Worm (Caenorhabditis elegans): ENCODE data around the gene coq-3.

Gene coq-3

DNA sequence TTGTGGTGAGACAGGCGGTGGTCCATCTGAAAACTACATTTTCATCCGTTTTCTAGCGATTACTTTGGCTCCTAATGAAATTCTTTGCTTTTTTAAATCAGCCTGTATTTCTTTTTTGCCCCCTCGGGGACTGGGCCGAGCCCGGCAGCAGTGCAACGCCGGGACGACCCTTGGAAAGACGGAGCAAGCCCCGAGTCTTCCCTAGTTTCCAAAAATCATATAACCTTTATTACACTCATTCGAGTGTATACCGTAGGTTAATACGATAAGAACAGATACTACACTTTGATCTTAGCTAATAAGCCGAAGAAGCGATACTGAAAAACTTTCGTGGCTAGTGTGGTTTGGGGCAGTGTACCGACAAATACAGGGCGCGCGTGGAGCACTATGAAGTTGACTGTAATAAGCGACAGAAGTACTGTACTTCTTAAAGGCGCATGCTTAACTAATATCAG lies 31.4 kb downstream of the coq-3 start:
- TF ChIP-seq mxl-1 (tag; optimal IDR thresholded peaks at IDR 0.05) (no peak), F39B2.1 (GFP tag; IDR thresholded peaks at IDR 0.05) (0 out of 2 replicates have a peak, but pooled peaks have one; percentile 14), nfya-1 (tag; optimal IDR thresholded peaks at IDR 0.05; ENCODE audit: borderline replicate concordance, insufficient read depth) (no peak), pha-4 (tag; optimal IDR thresholded peaks at IDR 0.05) (no peak), mes-4 (tag; optimal IDR thresholded peaks at IDR 0.05) (no peak), C06A6.2 (GFP tag; conservative IDR thresholded peaks at IDR 0.05) (no peak), tbp1 (GFP tag; optimal IDR thresholded peaks at IDR 0.05) (peak; percentile 80), athp-1 (tag; optimal IDR thresholded peaks at IDR 0.05) (peak; percentile 21), akir-1 (GFP tag; optimal IDR thresholded peaks at IDR 0.05) (no peak), ekl-4 (GFP tag; IDR thresholded peaks at IDR 0.05) (peak; percentile 71), egl-18 (GFP tag; IDR thresholded peaks at IDR 0.05) (no peak), hmg-1.2 (GFP tag; IDR thresholded peaks at IDR 0.05) (peak; percentile 97), hrde-1 (tag; optimal IDR thresholded peaks at IDR 0.05; ENCODE audit: borderline replicate concordance) (peak; percentile 53), ceh-40 (GFP tag; IDR thresholded peaks at IDR 0.05) (0 out of 2 replicates have a peak, but pooled peaks have one; percentile 31), tlf-1 (GFP tag; optimal IDR thresholded peaks at IDR 0.05) (peak; percentile 13), cebp-2 (GFP tag; IDR thresholded peaks at IDR 0.05) (no peak), him-1 (tag; optimal IDR thresholded peaks at IDR 0.05) (peak; percentile 74), snpc-4 (GFP tag; optimal IDR thresholded peaks at IDR 0.05) (peak; percentile 97), snpc-4 (tag; optimal IDR thresholded peaks at IDR 0.05) (peak; percentile 95 to 99 (median 98)), xnd-1 (tag; optimal IDR thresholded peaks at IDR 0.05) (peak; percentile 98), B0035.1 (tag; optimal IDR thresholded peaks at IDR 0.05) (no peak), aptf-2 (GFP tag; conservative IDR thresholded peaks at IDR 0.05) (peak; percentile 52; the same call in 1 of the 2 replicates), ceh-58 (GFP tag; IDR thresholded peaks at IDR 0.05) (no peak), die-1 (tag; optimal IDR thresholded peaks at IDR 0.05) (peak; percentile 47), somi-1 (GFP tag; optimal IDR thresholded peaks at IDR 0.05) (no peak), zim-3 (tag; optimal IDR thresholded peaks at IDR 0.05) (no peak), rcor-1 (GFP tag; IDR thresholded peaks at IDR 0.05) (peak; percentile 88), C17E4.6 (GFP tag; IDR thresholded peaks at IDR 0.05) (peak; percentile 42; the same call in 1 of the 2 replicates), F52B5.7 (tag; optimal IDR thresholded peaks at IDR 0.05) (no peak), nhr-179 (tag; optimal IDR thresholded peaks at IDR 0.05) (no peak), mcd-1 (GFP tag; IDR thresholded peaks at IDR 0.05) (peak; percentile 76), F55B11.4 (tag; optimal IDR thresholded peaks at IDR 0.05; ENCODE audit: borderline replicate concordance, insufficient read depth) (no peak), repo-1 (tag; optimal IDR thresholded peaks at IDR 0.05) (peak; percentile 1), bed-2 (GFP tag; IDR thresholded peaks at IDR 0.05) (no peak), D2030.7 (GFP tag; IDR thresholded peaks at IDR 0.05) (peak; percentile 98), aptf-3 (GFP tag; IDR thresholded peaks at IDR 0.05) (no peak), let-607 (tag; optimal IDR thresholded peaks at IDR 0.05) (no peak), lin-40 (tag; optimal IDR thresholded peaks at IDR 0.05) (no peak), B0336.3 (GFP tag; IDR thresholded peaks at IDR 0.05) (peak; percentile 91), efl-1 (GFP tag; optimal IDR thresholded peaks at IDR 0.05) (peak; percentile 25), T26A5.8 (tag; optimal IDR thresholded peaks at IDR 0.05) (no peak), nfya-2 (GFP tag; IDR thresholded peaks at IDR 0.05) (0 out of 2 replicates have a peak, but pooled peaks have one; percentile 43), ama-1 (optimal IDR thresholded peaks at IDR 0.05) (no peak), ama-1 (GFP tag; optimal IDR thresholded peaks at IDR 0.05) (peak in 1 of 2 experiments; percentile 41), madf-6 (GFP tag; IDR thresholded peaks at IDR 0.05) (peak; percentile 100), hlh-26 (GFP tag; conservative IDR thresholded peaks at IDR 0.05) (no peak), ztf-18 (tag; optimal IDR thresholded peaks at IDR 0.05) (peak; percentile 54), lin-26 (GFP tag; IDR thresholded peaks at IDR 0.05) (peak; percentile 88; the same call in 1 of the 2 replicates), attf-6 (GFP tag; IDR thresholded peaks at IDR 0.05) (peak; percentile 100)
